Fruit fly (Drosophila melanogaster) whole organism, prepupa: ENCODE data around the gene upSET.

ENCODE experiments used
- CG34406 ChIP-seq: fragments of 200-800 bp; sonication (Bioruptor generic); optimal IDR thresholded peaks from 3 replicates; lab custom pipeline; 2016; ENCODE audit warnings: missing biosample characterization, missing genetic modification characterization
- CG4318 ChIP-seq: fragments of 200-800 bp; sonication (Bioruptor generic); optimal IDR thresholded peaks from 3 replicates; lab custom pipeline; 2017; ENCODE audit warnings: missing biosample characterization, mild to moderate bottlenecking, missing genetic modification characterization
- CG8119 ChIP-seq: fragments of 200-800 bp; sonication (Bioruptor generic); IDR thresholded peaks from 3 replicates; pipeline ENCODE4 v1.3.6; 2022; ENCODE audit warnings: missing biosample characterization, missing genetic modification characterization
- Eip75B ChIP-seq: fragments of 200-800 bp; sonication (Bioruptor generic); optimal IDR thresholded peaks from 3 replicates; lab custom pipeline; 2016; ENCODE audit warnings: missing biosample characterization, missing genetic modification characterization
- Eip78C ChIP-seq: fragments of 200-800 bp; sonication (Bioruptor generic); peaks from one replicate; lab custom pipeline; 2016; ENCODE audit warnings: missing biosample characterization, missing genetic modification characterization
- Gug ChIP-seq: fragments of 200-800 bp; sonication (Bioruptor generic); IDR thresholded peaks from 2 replicates; pipeline ENCODE4 v1.3.6; 2022; ENCODE audit warnings: missing biosample characterization, missing genetic modification characterization
- acj6 ChIP-seq: fragments of 200-800 bp; sonication (Bioruptor generic); optimal IDR thresholded peaks from 3 replicates; lab custom pipeline; 2016; ENCODE audit warnings: missing biosample characterization, missing genetic modification characterization
- cyc ChIP-seq: fragments of 200-800 bp; sonication (Bioruptor generic); optimal IDR thresholded peaks from 3 replicates; lab custom pipeline; 2016; ENCODE audit warnings: missing biosample characterization, missing genetic modification characterization
- esn ChIP-seq: fragments of 200-800 bp; sonication (Bioruptor generic); optimal IDR thresholded peaks from 2 replicates; lab custom pipeline; 2016; ENCODE audit warnings: missing biosample characterization, mild to moderate bottlenecking, missing genetic modification characterization, moderate library complexity
- fd85E ChIP-seq: fragments of 200-800 bp; sonication (Bioruptor generic); optimal IDR thresholded peaks from 3 replicates; lab custom pipeline; 2016; ENCODE audit warnings: missing biosample characterization, missing genetic modification characterization
- fkh ChIP-seq: fragments of 200-800 bp; sonication (Bioruptor generic); optimal IDR thresholded peaks from 3 replicates; lab custom pipeline; 2017; ENCODE audit warnings: missing biosample characterization, mild to moderate bottlenecking, missing genetic modification characterization, moderate library complexity
- lz ChIP-seq: fragments of 200-800 bp; sonication (Bioruptor generic); optimal IDR thresholded peaks from 3 replicates; lab custom pipeline; 2016; ENCODE audit warnings: missing biosample characterization, missing genetic modification characterization
- pdm3 ChIP-seq: fragments of 200-800 bp; sonication (Bioruptor generic); optimal IDR thresholded peaks from 3 replicates; lab custom pipeline; 2016; ENCODE audit warnings: missing biosample characterization, missing genetic modification characterization
- salr ChIP-seq, 2 experiments: fragments of 200-800 bp; sonication (Bioruptor generic); optimal IDR thresholded peaks; 3 replicates each; lab custom pipeline; 2016 to 2018; ENCODE audit warnings: missing biosample characterization in 2 of 2, missing genetic modification characterization in 2 of 2, mild to moderate bottlenecking in 1 of 2

DNA sequence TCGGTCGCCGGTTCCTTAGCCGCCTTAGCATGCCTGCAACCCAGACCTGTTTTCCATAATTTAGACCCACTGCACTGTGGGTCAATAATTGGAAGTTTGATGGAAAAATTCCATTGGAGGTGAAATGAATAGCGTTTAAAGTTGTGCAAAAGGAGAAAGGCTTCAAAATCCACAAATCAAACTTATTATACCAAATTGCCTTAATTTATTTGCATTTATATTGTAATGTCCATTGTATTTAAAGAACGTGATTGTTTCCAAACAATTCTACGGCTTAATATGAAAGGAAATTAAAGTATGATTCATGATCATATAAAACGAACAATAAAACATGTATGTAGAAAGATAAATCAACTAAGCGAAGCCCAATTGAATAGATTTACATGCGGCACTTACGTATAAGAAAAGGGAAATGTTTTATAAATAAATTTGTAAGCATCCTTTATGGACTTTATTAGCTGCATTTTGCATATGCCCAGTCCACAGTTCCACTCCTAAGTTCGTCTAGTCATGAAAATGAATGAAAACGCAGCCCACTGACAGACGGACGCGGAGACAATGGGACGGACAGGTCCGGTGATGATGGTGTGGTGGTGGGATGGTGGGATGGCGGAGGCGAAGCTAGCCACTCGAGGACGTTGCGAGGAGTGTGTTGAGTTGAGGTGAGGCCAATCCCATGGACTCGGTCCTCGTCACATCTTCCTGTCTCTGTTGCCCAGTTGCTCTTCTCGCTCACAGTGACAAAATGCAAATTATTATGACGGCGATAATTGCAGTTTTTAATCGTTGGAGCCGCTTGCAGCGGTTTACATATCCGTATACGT is 61.5 kb downstream of the upSET start:
- TF ChIP-seq salr (GFP tag; optimal IDR thresholded peaks at IDR 0.05; lab: Kevin White, UChicago) (peak in 1 of 2 experiments; percentile 75), Eip78C (GFP tag; lab: Kevin White, UChicago) (peak; percentile 77), lz (GFP tag; lab: Kevin White, UChicago) (no peak), fkh (GFP tag; lab: Kevin White, UChicago) (no peak), CG34406 (no peak), Gug (GFP tag; lab: Robert Waterston, UW) (no peak), CG8119 (no peak), acj6 (GFP tag; lab: Kevin White, UChicago) (peak; percentile 22), esn (no peak), pdm3 (GFP tag; lab: Kevin White, UChicago) (peak; percentile 48), Eip75B (peak; percentile 21), cyc (no peak), CG4318 (GFP tag; lab: Kevin White, UChicago) (peak; percentile 61), fd85E (GFP tag; lab: Kevin White, UChicago) (no peak)
